Worm (Caenorhabditis elegans): ENCODE data around the gene H04D03.4.
A peak's percentile ranks its signal among the peaks of the same experiment; 100 is the strongest.

H04D03.4 gene

DNA sequence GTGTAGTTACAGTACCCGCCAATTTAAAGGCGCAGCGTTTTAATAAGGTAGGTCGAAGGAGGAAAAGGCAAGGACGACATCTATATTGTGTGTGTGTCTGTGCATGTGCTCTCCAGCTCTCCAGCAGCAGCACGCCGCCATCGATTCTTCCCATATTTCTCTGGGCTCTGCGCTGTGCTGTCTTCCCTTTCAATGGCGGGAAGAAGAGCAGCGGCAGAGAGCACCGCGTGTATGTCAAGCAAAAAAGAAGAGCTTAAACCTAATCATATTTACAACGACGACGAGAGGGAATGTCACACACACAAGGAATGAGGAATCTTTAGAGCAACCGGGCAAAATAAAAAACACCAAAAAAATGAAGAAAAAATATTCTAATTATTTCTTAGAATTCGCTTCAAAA, 52.0 kb downstream of the H04D03.4 start (continued):
- TF ChIP-seq daf-16 (GFP tag; optimal IDR thresholded peaks at IDR 0.05) (no peak), daf-16 (tag; optimal IDR thresholded peaks at IDR 0.05) (no peak)

DNA sequence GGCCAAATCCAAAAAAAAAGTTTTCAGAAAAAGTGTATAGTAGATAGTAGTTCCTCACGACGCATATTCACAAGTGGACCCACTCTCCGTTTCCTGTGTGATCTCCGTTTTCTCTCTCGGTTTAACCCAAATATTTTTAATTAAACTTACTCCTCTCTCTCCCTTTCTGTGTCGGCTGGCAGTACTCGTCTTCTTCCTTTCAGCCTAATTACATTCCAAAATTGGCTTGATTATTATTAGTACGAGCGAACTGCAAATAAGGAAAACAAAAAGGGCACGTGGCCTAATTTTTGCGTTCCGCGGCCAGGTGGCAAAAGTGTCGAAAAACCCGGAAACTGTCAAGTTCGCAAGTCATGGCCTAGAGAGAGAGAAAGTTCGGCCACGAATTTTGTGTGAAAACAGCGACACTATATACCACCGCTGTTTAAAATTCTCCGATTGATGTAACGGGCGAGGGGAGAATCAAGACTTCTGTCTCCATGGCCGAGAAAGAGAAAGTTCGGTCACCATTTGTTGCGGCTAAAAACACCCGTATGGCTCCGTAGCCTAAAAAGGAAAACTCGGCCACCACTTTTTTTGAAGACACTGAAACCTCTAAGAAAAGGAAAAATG, 53.9 kb downstream of the H04D03.4 start:
- no peak for TF ChIP-seq nhr-28 (tag; optimal IDR thresholded peaks at IDR 0.05)
- peak; percentile 75 for TF ChIP-seq aha-1 (tag)
- TF ChIP-seq ctbp-1 (GFP tag; IDR thresholded peaks at IDR 0.05), result 0 out of 2 replicates have a peak, but pooled peaks have one; percentile 30
- no peak for TF ChIP-seq mep-1 (tag; optimal IDR thresholded peaks at IDR 0.05)
- TF ChIP-seq unc-62 (GFP tag; optimal IDR thresholded peaks at IDR 0.05 in 1 of 2), result peak in 1 of 2 experiments; percentile 91
- no peak for TF ChIP-seq unc-62 (tag; optimal IDR thresholded peaks at IDR 0.05)

Data from whole organism, L4 larva.